Worm (Caenorhabditis elegans): ENCODE measurements around the gene B0361.9.

DNA sequence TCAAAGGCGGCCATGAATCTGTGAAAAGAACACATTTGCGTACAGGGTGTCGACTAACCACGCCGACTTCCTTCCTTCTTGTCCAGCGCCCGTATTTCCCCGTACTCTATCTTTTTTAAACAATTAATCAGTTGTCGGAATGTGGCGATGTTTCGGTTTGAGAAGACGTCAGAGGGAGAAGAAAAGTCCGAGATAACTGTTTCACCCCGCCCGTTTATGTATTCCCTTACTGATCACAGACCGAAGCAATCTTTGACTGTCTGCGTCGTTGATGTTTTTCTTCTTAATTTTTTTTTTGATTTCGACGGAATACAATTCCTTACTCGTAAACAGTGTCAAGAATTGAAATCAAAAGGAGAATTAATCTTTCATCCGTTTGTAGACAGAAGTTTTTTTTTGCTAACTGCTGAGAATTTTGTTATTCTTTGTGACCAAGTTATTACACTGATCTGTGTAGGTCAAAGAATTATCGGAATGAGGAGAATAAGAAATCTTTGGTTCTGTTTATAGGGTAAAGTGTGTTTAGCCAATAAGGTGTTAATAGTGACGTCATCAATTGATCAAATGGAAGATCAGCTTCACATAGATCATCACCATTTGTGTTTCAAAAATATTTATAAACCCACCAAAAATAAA, 2.3 kb downstream of the B0361.9 start:
- TF ChIP-seq ceh-43 (GFP tag; optimal IDR thresholded peaks at IDR 0.05): no peak
- no peak for TF ChIP-seq ces-1 (GFP tag; optimal IDR thresholded peaks at IDR 0.05)
- TF ChIP-seq mls-2 (tag; optimal IDR thresholded peaks at IDR 0.05): no peak
- no peak for TF ChIP-seq nhr-28 (tag; optimal IDR thresholded peaks at IDR 0.05)
- no peak for TF ChIP-seq blmp-1 (tag; optimal IDR thresholded peaks at IDR 0.05)
- TF ChIP-seq pha-4 (tag; optimal IDR thresholded peaks at IDR 0.05): no peak
- TF ChIP-seq nhr-12 (tag; optimal IDR thresholded peaks at IDR 0.05): no peak
- TF ChIP-seq nhr-237 (tag; optimal IDR thresholded peaks at IDR 0.05): no peak
- TF ChIP-seq unc-62 (GFP tag; optimal IDR thresholded peaks at IDR 0.05): no peak
- TF ChIP-seq mep-1 (tag; optimal IDR thresholded peaks at IDR 0.05): no peak
- no peak for TF ChIP-seq elt-3 (tag; optimal IDR thresholded peaks at IDR 0.05)
- TF ChIP-seq nhr-2 (tag; optimal IDR thresholded peaks at IDR 0.05): no peak
